Fruit fly (Drosophila melanogaster) whole organism, embryonic: ENCODE data around the gene CG33267.

Experiments used
- Atf6 ChIP-seq: fragments of 200-800 bp; sonication (Bioruptor generic); IDR thresholded peaks from 2 replicates; pipeline ENCODE4 v1.3.6; 2022; ENCODE audit warnings: missing biosample characterization, missing genetic modification characterization
- C15 ChIP-seq: fragments of 200-800 bp; sonication (Bioruptor generic); IDR thresholded peaks from 3 replicates; pipeline ENCODE4 v1.3.6; 2022; ENCODE audit warnings: missing biosample characterization, missing genetic modification characterization
- CG11456 ChIP-seq: fragments of 200-800 bp; sonication (Bioruptor generic); IDR thresholded peaks from 3 replicates; pipeline ENCODE4 v1.3.6; 2022; ENCODE audit warnings: missing biosample characterization, missing genetic modification characterization
- CG12236 ChIP-seq: fragments of 200-800 bp; sonication (Bioruptor generic); optimal IDR thresholded peaks from 2 replicates; lab custom pipeline; 2016; ENCODE audit warnings: missing biosample characterization, missing genetic modification characterization
- CG12299 ChIP-seq: fragments of 200-800 bp; sonication (Bioruptor generic); optimal IDR thresholded peaks from 2 replicates; lab custom pipeline; 2018; ENCODE audit warnings: missing biosample characterization, mild to moderate bottlenecking, missing genetic modification characterization
- CG12391 ChIP-seq: fragments of 200-800 bp; sonication (Bioruptor generic); optimal IDR thresholded peaks from 3 replicates; lab custom pipeline; 2018; ENCODE audit warnings: missing biosample characterization, mild to moderate bottlenecking, missing genetic modification characterization, moderate library complexity
- CG15073 ChIP-seq: fragments of 200-800 bp; sonication (Bioruptor generic); optimal IDR thresholded peaks from 2 replicates; lab custom pipeline; 2016; ENCODE audit warnings: missing biosample characterization, missing genetic modification characterization
- CG1832 ChIP-seq: fragments of 200-800 bp; sonication (Bioruptor generic); optimal IDR thresholded peaks from 2 replicates; lab custom pipeline; 2017; ENCODE audit warnings: missing biosample characterization, mild to moderate bottlenecking, missing genetic modification characterization, inconsistent platforms
- CG18599 ChIP-seq: fragments of 200-800 bp; sonication (Bioruptor generic); optimal IDR thresholded peaks from 3 replicates; lab custom pipeline; 2017; ENCODE audit warnings: missing biosample characterization, missing genetic modification characterization, mild to moderate bottlenecking, moderate library complexity, missing genetic modification reagents
- CG31441 ChIP-seq: fragments of 200-800 bp; sonication (Bioruptor generic); IDR thresholded peaks from 2 replicates; pipeline ENCODE4 v1.3.6; 2022; ENCODE audit warnings: missing biosample characterization, missing genetic modification characterization
- CG32772 ChIP-seq: fragments of 200-800 bp; sonication (Bioruptor generic); IDR thresholded peaks from 2 replicates; pipeline ENCODE4 v1.3.6; 2022; ENCODE audit warnings: missing biosample characterization, missing genetic modification characterization
- CG33557 ChIP-seq: fragments of 200-800 bp; sonication (Bioruptor generic); optimal IDR thresholded peaks from 2 replicates; lab custom pipeline; 2019; ENCODE audit warnings: missing biosample characterization, mild to moderate bottlenecking, missing genetic modification characterization, moderate library complexity
- CG4707 ChIP-seq: fragments of 200-800 bp; sonication (Bioruptor generic); optimal IDR thresholded peaks from 2 replicates; lab custom pipeline; 2018; ENCODE audit warnings: missing biosample characterization, mild to moderate bottlenecking, missing genetic modification characterization, moderate library complexity
- CG4730 ChIP-seq: fragments of 200-800 bp; sonication (Bioruptor generic); IDR thresholded peaks from 2 replicates; pipeline ENCODE4 v1.3.6; 2022; ENCODE audit warnings: missing biosample characterization, missing genetic modification characterization
- CG4854 ChIP-seq: fragments of 200-800 bp; sonication (Bioruptor generic); optimal IDR thresholded peaks from 2 replicates; lab custom pipeline; 2016; ENCODE audit warnings: missing biosample characterization, missing genetic modification characterization, inconsistent platforms
- CG7556 ChIP-seq: fragments of 200-800 bp; sonication (Bioruptor generic); optimal IDR thresholded peaks from 2 replicates; lab custom pipeline; 2017; ENCODE audit warnings: missing biosample characterization, mild to moderate bottlenecking, missing genetic modification characterization
- CG8290 ChIP-seq, 3 experiments: fragments of 200-800 bp; sonication (Bioruptor generic); optimal IDR thresholded peaks; 2 replicates each; lab custom pipeline; 2016 to 2019; ENCODE audit warnings: missing biosample characterization in 3 of 3, missing genetic modification characterization in 3 of 3, mild to moderate bottlenecking in 2 of 3, moderate library complexity in 1 of 3
- CG8388 ChIP-seq: fragments of 200-800 bp; sonication (Bioruptor generic); optimal IDR thresholded peaks from 2 replicates; lab custom pipeline; 2019; ENCODE audit warnings: missing biosample characterization, mild to moderate bottlenecking, missing genetic modification characterization, moderate library complexity
- CG8924 ChIP-seq: fragments of 200-800 bp; optimal IDR thresholded peaks from 3 replicates; lab custom pipeline; 2019; ENCODE audit warnings: missing biosample characterization, mild to moderate bottlenecking, missing genetic modification characterization, moderate library complexity
- CG9727 ChIP-seq: fragments of 200-800 bp; sonication (Bioruptor generic); optimal IDR thresholded peaks from 3 replicates; lab custom pipeline; 2017; ENCODE audit warnings: missing biosample characterization, mild to moderate bottlenecking, missing genetic modification characterization
- Camta ChIP-seq: fragments of 200-800 bp; sonication (Bioruptor generic); optimal IDR thresholded peaks from 2 replicates; lab custom pipeline; 2016; ENCODE audit warnings: missing biosample characterization, missing genetic modification characterization
- CkIIα-i1 ChIP-seq: fragments of 200-800 bp; sonication (Bioruptor generic); IDR thresholded peaks from 2 replicates; pipeline ENCODE4 v1.3.6; 2022; ENCODE audit warnings: missing biosample characterization, missing genetic modification characterization
- Doc3 ChIP-seq: fragments of 200-800 bp; sonication (Bioruptor generic); IDR thresholded peaks from 3 replicates; pipeline ENCODE4 v1.3.6; 2022; ENCODE audit warnings: missing biosample characterization, missing genetic modification characterization; ENCODE audit not compliant: partially characterized antibody
- Ets65A ChIP-seq: fragments of 200-800 bp; sonication (Bioruptor generic); peaks from one replicate; lab custom pipeline; 2016; ENCODE audit warnings: missing biosample characterization, missing genetic modification characterization
- Hr51 ChIP-seq, 2 experiments: fragments of 200-800 bp; sonication (Bioruptor generic); optimal IDR thresholded peaks; 2 replicates in 1 of 2; 3 replicates in 1 of 2; lab custom pipeline; 2016 to 2018; ENCODE audit warnings: missing biosample characterization in 2 of 2, missing genetic modification characterization in 2 of 2, mild to moderate bottlenecking in 1 of 2, moderate library complexity in 1 of 2
- Nf-YC ChIP-seq: fragments of 200-800 bp; optimal IDR thresholded peaks from 3 replicates; lab custom pipeline; 2019; ENCODE audit warnings: missing biosample characterization, mild to moderate bottlenecking, missing genetic modification characterization, moderate library complexity
- Oli ChIP-seq: fragments of 200-800 bp; sonication (Bioruptor generic); optimal IDR thresholded peaks from 2 replicates; lab custom pipeline; 2018; ENCODE audit warnings: missing biosample characterization, mild to moderate bottlenecking, missing genetic modification characterization, moderate library complexity
- Pdp1 ChIP-seq, 2 experiments: fragments of 200-800 bp; sonication (Bioruptor generic); optimal IDR thresholded peaks; 3 replicates each; lab custom pipeline; 2016; ENCODE audit warnings: missing biosample characterization in 2 of 2, missing genetic modification characterization in 2 of 2, mild to moderate bottlenecking in 1 of 2, moderate library complexity in 1 of 2
- Sin3A ChIP-seq: fragments of >200 bp; optimal IDR thresholded peaks from 2 replicates; lab custom pipeline; 2018
- Sox100B ChIP-seq: fragments of 200-800 bp; sonication (Bioruptor generic); optimal IDR thresholded peaks from 3 replicates; lab custom pipeline; 2018; ENCODE audit warnings: missing biosample characterization, mild to moderate bottlenecking, missing genetic modification characterization
- Sox102F ChIP-seq: fragments of 200-800 bp; sonication (Bioruptor generic); optimal IDR thresholded peaks from 2 replicates; lab custom pipeline; 2018; ENCODE audit warnings: missing biosample characterization, mild to moderate bottlenecking, missing genetic modification characterization, moderate library complexity
- Trl ChIP-seq, 3 experiments: fragments of >200 bp in 2 of 3; fragments of 200-800 bp in 1 of 3; sonication (Bioruptor generic) in 1 of 3; optimal IDR thresholded peaks; 2 replicates in 1 of 3; 3 replicates in 2 of 3; lab custom pipeline; 2016 to 2017; ENCODE audit warnings: missing biosample characterization in 1 of 3, missing genetic modification characterization in 1 of 3
- bcd ChIP-seq: fragments of 200-800 bp; sonication (Bioruptor generic); optimal IDR thresholded peaks from 2 replicates; lab custom pipeline; 2017; ENCODE audit warnings: missing biosample characterization, mild to moderate bottlenecking, missing genetic modification characterization
- cg ChIP-seq: fragments of 200-800 bp; sonication (Bioruptor generic); optimal IDR thresholded peaks from 3 replicates; lab custom pipeline; 2019; ENCODE audit warnings: missing biosample characterization, mild to moderate bottlenecking, missing genetic modification characterization, moderate library complexity
- ci ChIP-seq: fragments of 200-800 bp; sonication (Bioruptor generic); IDR thresholded peaks from 3 replicates; pipeline ENCODE4 v1.3.6; 2022; ENCODE audit warnings: missing biosample characterization, missing genetic modification characterization
- dmrt11E ChIP-seq: fragments of 200-800 bp; sonication (Bioruptor generic); optimal IDR thresholded peaks from 3 replicates; lab custom pipeline; 2018; ENCODE audit warnings: missing biosample characterization, mild to moderate bottlenecking, missing genetic modification characterization, moderate library complexity
- fd3F ChIP-seq: fragments of 200-800 bp; sonication (Bioruptor generic); optimal IDR thresholded peaks from 2 replicates; lab custom pipeline; 2018; ENCODE audit warnings: missing biosample characterization, mild to moderate bottlenecking, missing genetic modification characterization, moderate library complexity
- gcm ChIP-seq: fragments of 200-800 bp; sonication (Bioruptor generic); optimal IDR thresholded peaks from 2 replicates; lab custom pipeline; 2019; ENCODE audit warnings: missing biosample characterization, mild to moderate bottlenecking, missing genetic modification characterization, moderate library complexity
- grn ChIP-seq: fragments of 200-800 bp; sonication (Bioruptor generic); optimal IDR thresholded peaks from 3 replicates; lab custom pipeline; 2017; ENCODE audit warnings: missing biosample characterization, missing genetic modification characterization
- ind ChIP-seq: fragments of 200-800 bp; sonication (Bioruptor generic); optimal IDR thresholded peaks from 3 replicates; lab custom pipeline; 2016; ENCODE audit warnings: missing biosample characterization, missing genetic modification characterization
- jigr1 ChIP-seq: fragments of 200-800 bp; sonication (Bioruptor generic); IDR thresholded peaks from 3 replicates; pipeline ENCODE4 v1.3.6; 2022; ENCODE audit warnings: missing biosample characterization, missing genetic modification characterization
- lilli ChIP-seq: fragments of 200-800 bp; sonication (Bioruptor generic); optimal IDR thresholded peaks from 3 replicates; lab custom pipeline; 2016; ENCODE audit warnings: missing biosample characterization, missing genetic modification characterization
- lov ChIP-seq, 2 experiments: fragments of 200-800 bp in 1 of 2; fragments of >200 bp in 1 of 2; sonication (Bioruptor generic) in 1 of 2; IDR thresholded peaks in 1 of 2; optimal IDR thresholded peaks in 1 of 2; 2 replicates in 1 of 2; 3 replicates in 1 of 2; pipeline versions ENCODE4 v1.3.6 to Lab custom; 2017 to 2022; ENCODE audit warnings: missing biosample characterization in 1 of 2, missing genetic modification characterization in 1 of 2
- nmo ChIP-seq: fragments of 200-800 bp; sonication (Bioruptor generic); optimal IDR thresholded peaks from 2 replicates; lab custom pipeline; 2018; ENCODE audit warnings: missing biosample characterization, mild to moderate bottlenecking, missing genetic modification characterization, moderate library complexity
- tap ChIP-seq: fragments of 200-800 bp; optimal IDR thresholded peaks from 3 replicates; lab custom pipeline; 2019; ENCODE audit warnings: missing biosample characterization, mild to moderate bottlenecking, missing genetic modification characterization, moderate library complexity
- ttk ChIP-seq: fragments of 200-800 bp; sonication (Bioruptor generic); IDR thresholded peaks from 2 replicates; pipeline ENCODE4 v2.1.2; 2022; ENCODE audit warnings: missing biosample characterization, missing genetic modification characterization
- vfl ChIP-seq: fragments of 200-800 bp; sonication (Bioruptor generic); optimal IDR thresholded peaks from 2 replicates; lab custom pipeline; 2016; ENCODE audit warnings: missing biosample characterization, missing genetic modification characterization
- vnd ChIP-seq: fragments of 200-800 bp; sonication (Bioruptor generic); IDR thresholded peaks from 3 replicates; pipeline ENCODE4 v1.3.6; 2022; ENCODE audit warnings: missing biosample characterization, missing genetic modification characterization; ENCODE audit not compliant: partially characterized antibody

The CG33267 gene

dm6 chr3L:11556637-11557036 is 7.6 kb upstream of the CG33267 start (continued):
- peak; percentile 24 for TF ChIP-seq lilli (GFP tag; lab: Kevin White, UChicago)
- no peak for TF ChIP-seq Doc3 (GFP tag; lab: Robert Waterston, UW)
- TF ChIP-seq CG8290 (GFP tag; optimal IDR thresholded peaks at IDR 0.05; lab: Kevin White, UChicago) = no peak
- peak in 1 of 2 experiments; percentile 2 for TF ChIP-seq CG8290 (tag; optimal IDR thresholded peaks at IDR 0.05; lab: Kevin White, UChicago)
- peak; percentile 27 for TF ChIP-seq Oli (tag; lab: Kevin White, UChicago)
- no peak for TF ChIP-seq vnd (GFP tag; lab: Robert Waterston, UW)
- TF ChIP-seq dmrt11E (tag; lab: Kevin White, UChicago) = no peak
- TF ChIP-seq fd3F = peak; percentile 31
- TF ChIP-seq CG31441 (GFP tag; lab: Robert Waterston, UW) = peak; percentile 31; the same call in 1 of the 2 replicates
- TF ChIP-seq CG8388 (GFP tag; lab: Kevin White, UChicago) = peak; percentile 24
- TF ChIP-seq vfl (GFP tag; lab: Kevin White, UChicago) = peak; percentile 33
- TF ChIP-seq bcd (GFP tag; lab: Kevin White, UChicago) = peak; percentile 32
- no peak for TF ChIP-seq CG15073 (GFP tag; lab: Kevin White, UChicago)
- TF ChIP-seq Sin3A (lab: Kevin White, UChicago) = no peak
- TF ChIP-seq Camta (GFP tag; lab: Kevin White, UChicago) = no peak
- peak; percentile 10 for TF ChIP-seq ind (GFP tag; lab: Kevin White, UChicago)
- TF ChIP-seq CG32772 (GFP tag; lab: Robert Waterston, UW) = no peak
- TF ChIP-seq gcm (GFP tag; lab: Kevin White, UChicago) = no peak
- TF ChIP-seq Ets65A = peak; percentile 12
- TF ChIP-seq CG12391 (tag; lab: Kevin White, UChicago) = peak; percentile 21
- TF ChIP-seq Sox100B (GFP tag; lab: Kevin White, UChicago) = peak; percentile 15
- 0 out of 2 replicates have a peak, but pooled peaks have one; percentile 33 for TF ChIP-seq Atf6 (GFP tag; lab: Robert Waterston, UW)
- TF ChIP-seq Pdp1 (GFP tag; optimal IDR thresholded peaks at IDR 0.05; lab: Kevin White, UChicago) = peak in 1 of 2 experiments; percentile 9
- TF ChIP-seq Hr51 (GFP tag; optimal IDR thresholded peaks at IDR 0.05; lab: Kevin White, UChicago) = peak in 1 of 2 experiments; percentile 38
- peak; percentile 51 for TF ChIP-seq CG9727 (GFP tag; lab: Kevin White, UChicago)
- TF ChIP-seq CG18599 (GFP tag; lab: Kevin White, UChicago) = peak; percentile 46

dm6 chr3L:11557209-11557608 is 7.1 kb upstream of the CG33267 start:
- TF ChIP-seq cg (peak; percentile 80), CG4854 (GFP tag; lab: Kevin White, UChicago) (no peak), CG4707 (GFP tag; lab: Kevin White, UChicago) (no peak), CG12299 (tag; lab: Kevin White, UChicago) (no peak), Sox102F (no peak), CG7556 (GFP tag; lab: Kevin White, UChicago) (no peak), CG8924 (tag; lab: Kevin White, UChicago) (no peak), CG11456 (GFP tag; lab: Robert Waterston, UW) (no peak), ttk (GFP tag; lab: Robert Waterston, UW) (no peak), lov (optimal IDR thresholded peaks at IDR 0.05; lab: Kevin White, UChicago) (no peak), lov (GFP tag; IDR thresholded peaks at IDR 0.05; lab: Robert Waterston, UW) (0 out of 3 replicates have a peak, but pooled peaks have one; percentile 27), grn (GFP tag; lab: Kevin White, UChicago) (no peak), CG4730 (no peak), tap (tag; lab: Kevin White, UChicago) (no peak), Nf-YC (no peak), CG1832 (GFP tag; lab: Kevin White, UChicago) (peak; percentile 77), C15 (GFP tag; lab: Robert Waterston, UW) (no peak), CG12236 (no peak), CG33557 (GFP tag; lab: Kevin White, UChicago) (no peak), jigr1 (GFP tag; lab: Robert Waterston, UW) (no peak), lilli (GFP tag; lab: Kevin White, UChicago) (no peak), Trl (optimal IDR thresholded peaks at IDR 0.05; lab: Kevin White, UChicago) (peak; percentile 76 to 77), Trl (GFP tag; optimal IDR thresholded peaks at IDR 0.05; lab: Kevin White, UChicago) (no peak), CkIIα-i1 (GFP tag; lab: Robert Waterston, UW) (no peak), nmo (no peak), ci (GFP tag; lab: Robert Waterston, UW) (0 out of 3 replicates have a peak, but pooled peaks have one; percentile 34)
